Fruit fly (Drosophila melanogaster) whole organism, prepupa: ENCODE data around the gene CG17029.

Experiments used
- Blimp-1 ChIP-seq: fragments of 200-800 bp; sonication (Bioruptor generic); optimal IDR thresholded peaks from 3 replicates; lab custom pipeline; 2017; ENCODE audit warnings: missing biosample characterization, missing genetic modification characterization, mild to moderate bottlenecking, moderate library complexity, missing genetic modification reagents
- CG10669 ChIP-seq: fragments of 200-800 bp; sonication (Bioruptor generic); optimal IDR thresholded peaks from 3 replicates; lab custom pipeline; 2018; ENCODE audit warnings: missing biosample characterization, mild to moderate bottlenecking, missing genetic modification characterization, moderate library complexity
- CG11294 ChIP-seq: fragments of 200-800 bp; sonication (Bioruptor generic); IDR thresholded peaks from 2 replicates; pipeline ENCODE4 v1.3.6; 2022; ENCODE audit warnings: missing biosample characterization, missing genetic modification characterization
- CG11762 ChIP-seq: fragments of 200-800 bp; sonication (Bioruptor generic); optimal IDR thresholded peaks from 3 replicates; lab custom pipeline; 2016; ENCODE audit warnings: missing biosample characterization, missing genetic modification characterization; ENCODE audit not compliant: insufficient read depth
- CG11902 ChIP-seq: fragments of 200-800 bp; sonication (Bioruptor generic); optimal IDR thresholded peaks from 3 replicates; lab custom pipeline; 2016; ENCODE audit warnings: missing biosample characterization, missing genetic modification characterization
- CG15336 ChIP-seq: fragments of 200-800 bp; sonication (Bioruptor generic); IDR thresholded peaks from 2 replicates; pipeline ENCODE4 v1.3.6; 2022; ENCODE audit warnings: missing biosample characterization, missing genetic modification characterization
- CG1621 ChIP-seq: fragments of 200-800 bp; sonication (Bioruptor generic); optimal IDR thresholded peaks from 3 replicates; lab custom pipeline; 2018; ENCODE audit warnings: missing biosample characterization, mild to moderate bottlenecking, missing genetic modification characterization
- CG16779 ChIP-seq: fragments of 200-800 bp; sonication (Bioruptor generic); optimal IDR thresholded peaks from 3 replicates; lab custom pipeline; 2017; ENCODE audit warnings: missing biosample characterization, mild to moderate bottlenecking, missing genetic modification characterization
- CG31627 ChIP-seq: fragments of 200-800 bp; sonication (Bioruptor generic); optimal IDR thresholded peaks from 3 replicates; lab custom pipeline; 2016; ENCODE audit warnings: missing biosample characterization, missing genetic modification characterization
- CG32006 ChIP-seq: fragments of 200-800 bp; sonication (Bioruptor generic); optimal IDR thresholded peaks from 3 replicates; lab custom pipeline; 2017; ENCODE audit warnings: missing biosample characterization, mild to moderate bottlenecking, missing genetic modification characterization
- CG34406 ChIP-seq: fragments of 200-800 bp; sonication (Bioruptor generic); optimal IDR thresholded peaks from 3 replicates; lab custom pipeline; 2016; ENCODE audit warnings: missing biosample characterization, missing genetic modification characterization
- CG3919 ChIP-seq: fragments of 200-800 bp; sonication (Bioruptor generic); optimal IDR thresholded peaks from 3 replicates; lab custom pipeline; 2016; ENCODE audit warnings: missing biosample characterization, missing genetic modification characterization
- CG6163 ChIP-seq: fragments of 200-800 bp; sonication (Bioruptor generic); IDR thresholded peaks from 3 replicates; pipeline ENCODE4 v1.3.6; 2022; ENCODE audit warnings: missing biosample characterization, missing genetic modification characterization
- CG6854 ChIP-seq: fragments of 200-800 bp; sonication (Bioruptor generic); optimal IDR thresholded peaks from 2 replicates; lab custom pipeline; 2017; ENCODE audit warnings: missing biosample characterization, mild to moderate bottlenecking, missing genetic modification characterization
- CG7368 ChIP-seq: fragments of 200-800 bp; sonication (Bioruptor generic); optimal IDR thresholded peaks from 3 replicates; lab custom pipeline; 2016; ENCODE audit warnings: missing biosample characterization, missing genetic modification characterization
- CG8319 ChIP-seq: fragments of 200-800 bp; sonication (Bioruptor generic); optimal IDR thresholded peaks from 3 replicates; lab custom pipeline; 2016; ENCODE audit warnings: missing biosample characterization, missing genetic modification characterization
- CG9139 ChIP-seq: fragments of 200-800 bp; sonication (Bioruptor generic); optimal IDR thresholded peaks from 3 replicates; lab custom pipeline; 2017; ENCODE audit warnings: missing biosample characterization, mild to moderate bottlenecking, missing genetic modification characterization
- Eip75B ChIP-seq: fragments of 200-800 bp; sonication (Bioruptor generic); optimal IDR thresholded peaks from 3 replicates; lab custom pipeline; 2016; ENCODE audit warnings: missing biosample characterization, missing genetic modification characterization
- Eip78C ChIP-seq: fragments of 200-800 bp; sonication (Bioruptor generic); peaks from one replicate; lab custom pipeline; 2016; ENCODE audit warnings: missing biosample characterization, missing genetic modification characterization
- Eip93F ChIP-seq: fragments of 200-800 bp; sonication (Bioruptor generic); optimal IDR thresholded peaks from 2 replicates; lab custom pipeline; 2016; ENCODE audit warnings: missing biosample characterization, mild to moderate bottlenecking, missing genetic modification characterization
- Ets21C ChIP-seq: fragments of 200-800 bp; sonication (Bioruptor generic); optimal IDR thresholded peaks from 3 replicates; lab custom pipeline; 2016; ENCODE audit warnings: missing biosample characterization, missing genetic modification characterization
- Ets96B ChIP-seq: fragments of 200-800 bp; optimal IDR thresholded peaks from 2 replicates; lab custom pipeline; 2019; ENCODE audit warnings: missing biosample characterization, mild to moderate bottlenecking, missing genetic modification characterization, moderate library complexity
- Gug ChIP-seq: fragments of 200-800 bp; sonication (Bioruptor generic); IDR thresholded peaks from 2 replicates; pipeline ENCODE4 v1.3.6; 2022; ENCODE audit warnings: missing biosample characterization, missing genetic modification characterization
- Hr38 ChIP-seq: sonication (Bioruptor generic); optimal IDR thresholded peaks from 2 replicates; lab custom pipeline; 2016; ENCODE audit warnings: missing biosample characterization, missing genetic modification characterization
- Hr39 ChIP-seq: fragments of 200-800 bp; sonication (Bioruptor generic); optimal IDR thresholded peaks from 2 replicates; lab custom pipeline; 2016; ENCODE audit warnings: missing biosample characterization, missing genetic modification characterization
- Hr4 ChIP-seq: fragments of 200-800 bp; sonication (Bioruptor generic); optimal IDR thresholded peaks from 3 replicates; lab custom pipeline; 2016; ENCODE audit warnings: missing biosample characterization, missing genetic modification characterization
- Lpt ChIP-seq: fragments of 200-800 bp; sonication (Bioruptor generic); optimal IDR thresholded peaks from 3 replicates; lab custom pipeline; 2016; ENCODE audit warnings: missing biosample characterization, missing genetic modification characterization
- OdsH ChIP-seq: fragments of 200-800 bp; sonication (Bioruptor generic); optimal IDR thresholded peaks from 3 replicates; lab custom pipeline; 2016; ENCODE audit warnings: missing biosample characterization, missing genetic modification characterization
- Sox102F ChIP-seq: fragments of 200-800 bp; sonication (Bioruptor generic); optimal IDR thresholded peaks from 2 replicates; lab custom pipeline; 2016; ENCODE audit warnings: missing biosample characterization, mild to moderate bottlenecking, missing genetic modification characterization
- Sox14 ChIP-seq: fragments of 200-800 bp; sonication (Bioruptor generic); optimal IDR thresholded peaks from 3 replicates; lab custom pipeline; 2016; ENCODE audit warnings: missing biosample characterization, missing genetic modification characterization
- achi ChIP-seq: fragments of 200-800 bp; sonication (Bioruptor generic); optimal IDR thresholded peaks from 3 replicates; lab custom pipeline; 2016; ENCODE audit warnings: missing biosample characterization, missing genetic modification characterization
- dac ChIP-seq: fragments of 200-800 bp; sonication (Bioruptor generic); optimal IDR thresholded peaks from 2 replicates; lab custom pipeline; 2017; ENCODE audit warnings: missing biosample characterization, mild to moderate bottlenecking, missing genetic modification characterization
- dsx ChIP-seq: fragments of 200-800 bp; optimal IDR thresholded peaks from 3 replicates; lab custom pipeline; 2019; ENCODE audit warnings: missing biosample characterization, mild to moderate bottlenecking, missing genetic modification characterization, moderate library complexity; ENCODE audit not compliant: poor library complexity, severe bottlenecking
- eg ChIP-seq: fragments of 200-800 bp; sonication (Bioruptor generic); IDR thresholded peaks from 3 replicates; pipeline ENCODE4 v1.3.6; 2022; ENCODE audit warnings: missing biosample characterization, missing genetic modification characterization
- fd85E ChIP-seq: fragments of 200-800 bp; sonication (Bioruptor generic); optimal IDR thresholded peaks from 3 replicates; lab custom pipeline; 2016; ENCODE audit warnings: missing biosample characterization, missing genetic modification characterization
- fkh ChIP-seq: fragments of 200-800 bp; sonication (Bioruptor generic); optimal IDR thresholded peaks from 3 replicates; lab custom pipeline; 2017; ENCODE audit warnings: missing biosample characterization, mild to moderate bottlenecking, missing genetic modification characterization, moderate library complexity
- net ChIP-seq: fragments of 200-800 bp; sonication (Bioruptor generic); optimal IDR thresholded peaks from 3 replicates; lab custom pipeline; 2016; ENCODE audit warnings: missing biosample characterization, missing genetic modification characterization
- salr ChIP-seq, 2 experiments: fragments of 200-800 bp; sonication (Bioruptor generic); optimal IDR thresholded peaks; 3 replicates each; lab custom pipeline; 2016 to 2018; ENCODE audit warnings: missing biosample characterization in 2 of 2, missing genetic modification characterization in 2 of 2, mild to moderate bottlenecking in 1 of 2
- spab ChIP-seq: fragments of 200-800 bp; sonication (Bioruptor generic); optimal IDR thresholded peaks from 2 replicates; lab custom pipeline; 2017; ENCODE audit warnings: missing biosample characterization, mild to moderate bottlenecking, missing genetic modification characterization, missing genetic modification reagents
- ss ChIP-seq, 2 experiments: fragments of 200-800 bp; sonication (Bioruptor generic); optimal IDR thresholded peaks; 2 replicates in 1 of 2; 3 replicates in 1 of 2; lab custom pipeline; 2017 to 2018; ENCODE audit warnings: mild to moderate bottlenecking in 2 of 2, missing biosample characterization in 2 of 2, missing genetic modification characterization in 2 of 2, moderate library complexity in 1 of 2
- svp ChIP-seq: fragments of 200-800 bp; sonication (Bioruptor generic); peaks from one replicate; lab custom pipeline; 2016; ENCODE audit warnings: missing biosample characterization, missing genetic modification characterization
- vri ChIP-seq: fragments of 200-800 bp; sonication (Bioruptor generic); optimal IDR thresholded peaks from 3 replicates; lab custom pipeline; 2016; ENCODE audit warnings: missing biosample characterization, mild to moderate bottlenecking, missing genetic modification characterization

CG17029 gene

dm6 chr3L:15956448-15957010, 20.1 kb upstream of the CG17029 start, which contains the start of gene elgi (continued):
- peak; percentile 69 for TF ChIP-seq Sox14 (GFP tag; lab: Kevin White, UChicago)
- TF ChIP-seq Blimp-1 (GFP tag; lab: Kevin White, UChicago): peak; percentile 4
- peak; percentile 22 for TF ChIP-seq CG34406
- TF ChIP-seq CG7368: no peak
- TF ChIP-seq Hr38 (GFP tag; lab: Kevin White, UChicago): no peak
- no peak for TF ChIP-seq CG11294 (GFP tag; lab: Robert Waterston, UW)
- TF ChIP-seq CG6854 (GFP tag; lab: Kevin White, UChicago): peak; percentile 1
- no peak for TF ChIP-seq Gug (GFP tag; lab: Robert Waterston, UW)
- peak; percentile 37; the same call in 1 of the 3 replicates for TF ChIP-seq eg
- TF ChIP-seq CG31627 (GFP tag; lab: Kevin White, UChicago): peak; percentile 73
- no peak for TF ChIP-seq fd85E (GFP tag; lab: Kevin White, UChicago)
- peak; percentile 85 for TF ChIP-seq svp
- TF ChIP-seq OdsH: no peak
- peak; percentile 42 for TF ChIP-seq achi (GFP tag; lab: Kevin White, UChicago)
- TF ChIP-seq CG9139 (GFP tag; lab: Kevin White, UChicago): no peak
- TF ChIP-seq spab: peak; percentile 5
- peak; percentile 24 for TF ChIP-seq Ets96B (tag; lab: Kevin White, UChicago)
- TF ChIP-seq, all 60 proteins: peak for 40

dm6 chr3L:15958612-15959315, 17.9 kb upstream of the CG17029 start, which contains the start of gene CG17032:
CG17032 (plus strand) TSS chr3L:15958843.
- TF ChIP-seq ss (GFP tag; optimal IDR thresholded peaks at IDR 0.05; lab: Kevin White, UChicago) (peak in 1 of 2 experiments; percentile 49), Blimp-1 (GFP tag; lab: Kevin White, UChicago) (peak; percentile 99), CG6854 (GFP tag; lab: Kevin White, UChicago) (peak; percentile 68), Lpt (peak; percentile 35), Eip78C (GFP tag; lab: Kevin White, UChicago) (peak; percentile 83), dsx (GFP tag; lab: Kevin White, UChicago) (peak; percentile 94), CG11902 (GFP tag; lab: Kevin White, UChicago) (no peak), CG1621 (tag; lab: Kevin White, UChicago) (peak; percentile 81), Sox102F (peak; percentile 18), eg (0 out of 3 replicates have a peak, but pooled peaks have one; percentile 16), CG16779 (tag; lab: Kevin White, UChicago) (no peak), CG11762 (GFP tag; lab: Kevin White, UChicago) (no peak), net (peak; percentile 29)

- no peak for TF ChIP-seq CG15336 (GFP tag; lab: Robert Waterston, UW)
- TF ChIP-seq Hr39 (GFP tag; lab: Kevin White, UChicago): no peak
- TF ChIP-seq CG7368: no peak
- no peak for TF ChIP-seq CG34406
- TF ChIP-seq salr (GFP tag; optimal IDR thresholded peaks at IDR 0.05; lab: Kevin White, UChicago): no peak
- TF ChIP-seq CG1621 (tag; lab: Kevin White, UChicago): no peak
- TF ChIP-seq Hr4 (GFP tag; lab: Kevin White, UChicago): no peak
- no peak for TF ChIP-seq CG6163 (GFP tag; lab: Robert Waterston, UW)
- peak in 1 of 2 experiments; percentile 37 for TF ChIP-seq ss (GFP tag; optimal IDR thresholded peaks at IDR 0.05; lab: Kevin White, UChicago)
- peak; percentile 98 for TF ChIP-seq fkh (GFP tag; lab: Kevin White, UChicago)
- peak; percentile 28 for TF ChIP-seq CG8319 (GFP tag; lab: Kevin White, UChicago)
- TF ChIP-seq Eip93F (GFP tag; lab: Kevin White, UChicago): no peak
- no peak for TF ChIP-seq Eip75B (GFP tag; lab: Kevin White, UChicago)
- TF ChIP-seq spab: no peak
- TF ChIP-seq CG32006 (GFP tag; lab: Kevin White, UChicago): no peak
- TF ChIP-seq CG10669 (GFP tag; lab: Kevin White, UChicago): no peak
- no peak for TF ChIP-seq Ets21C (GFP tag; lab: Kevin White, UChicago)
- no peak for TF ChIP-seq vri (GFP tag; lab: Kevin White, UChicago)
- no peak for TF ChIP-seq CG11762 (GFP tag; lab: Kevin White, UChicago)
- TF ChIP-seq Eip78C (GFP tag; lab: Kevin White, UChicago): no peak
- no peak for TF ChIP-seq Hr38 (GFP tag; lab: Kevin White, UChicago)
- no peak for TF ChIP-seq CG9139 (GFP tag; lab: Kevin White, UChicago)
- TF ChIP-seq Lpt: no peak
- no peak for TF ChIP-seq CG3919 (GFP tag; lab: Kevin White, UChicago)
- TF ChIP-seq svp: no peak
- no peak for TF ChIP-seq dac (GFP tag; lab: Kevin White, UChicago)
- no peak for TF ChIP-seq dsx (GFP tag; lab: Kevin White, UChicago)
Measured at dm6 chr3L:15967588-15968500, 8.8 kb upstream of the CG17029 start, which contains the start of the genes Brr2 and CG10516. Brr2 (minus strand) TSS chr3L:15967872. CG10516 (plus strand) TSS chr3L:15968204.
